Worm (Caenorhabditis elegans): ENCODE results near the gene Y39A3CL.7.

DNA sequence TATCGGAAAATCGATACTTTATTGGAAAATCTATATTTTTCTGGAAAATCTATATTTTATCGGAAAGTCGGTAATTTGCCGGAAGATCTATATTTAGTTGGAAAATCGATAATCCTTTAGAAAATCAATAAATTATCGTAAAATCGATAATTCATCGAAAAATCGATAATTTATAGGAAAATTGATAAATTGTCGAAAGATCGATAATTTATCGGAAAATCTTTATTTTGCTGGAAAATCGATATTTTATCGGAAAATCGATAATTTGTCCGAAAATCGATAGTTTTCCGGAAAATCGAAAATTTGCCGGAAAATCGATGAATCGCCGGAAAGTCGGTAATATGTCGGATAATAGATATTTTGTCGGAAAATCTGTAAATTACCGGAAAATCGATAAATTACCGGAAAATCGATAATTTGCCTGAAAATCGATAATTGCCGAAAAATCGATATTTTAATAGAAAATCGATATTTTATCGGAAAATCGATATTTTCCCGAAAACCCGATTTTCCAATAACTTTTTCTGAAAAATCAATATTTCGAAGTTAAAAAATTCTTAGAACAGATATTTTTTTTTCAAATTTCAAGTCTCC is 19.2 kb upstream of the Y39A3CL.7 start:
- TF ChIP-seq dsc-1 (tag; optimal IDR thresholded peaks at IDR 0.05) (no peak), egl-27 (tag; optimal IDR thresholded peaks at IDR 0.05) (no peak), egl-13 (tag; optimal IDR thresholded peaks at IDR 0.05) (no peak)

Data from whole organism, L1 larva.